Worm (Caenorhabditis elegans) whole organism, young adult: Measurements from ENCODE around the gene clr-1.

Experiments used
- B0261.1 ChIP-seq: sonication (generic microtip); optimal IDR thresholded peaks from 2 replicates; lab custom pipeline; 2016; ENCODE audit warnings: mild to moderate bottlenecking, missing genetic modification characterization, moderate library complexity, missing compliant biosample characterization
- B0336.3 ChIP-seq: fragments of 200-800 bp; sonication (Bioruptor generic); IDR thresholded peaks from 2 replicates; pipeline ENCODE4 v1.3.6; 2022; ENCODE audit warnings: missing genetic modification characterization, missing compliant biosample characterization
- D2030.7 ChIP-seq: fragments of 200-800 bp; sonication (Bioruptor generic); IDR thresholded peaks from 2 replicates; pipeline ENCODE4 v1.3.6; 2022; ENCODE audit warnings: missing genetic modification reagents, missing genetic modification characterization, missing compliant biosample characterization
- F33H1.4 ChIP-seq: fragments of 200-800 bp; sonication (Bioruptor generic); IDR thresholded peaks from 2 replicates; pipeline ENCODE4 v1.3.6; 2022; ENCODE audit warnings: missing genetic modification reagents, missing genetic modification characterization, missing compliant biosample characterization
- F37B4.10 ChIP-seq: fragments of 200-800 bp; sonication (Bioruptor generic); IDR thresholded peaks from 2 replicates; pipeline ENCODE4 v1.3.6; 2022; ENCODE audit warnings: missing genetic modification characterization, missing compliant biosample characterization
- F49E8.2 ChIP-seq: sonication (generic microtip); optimal IDR thresholded peaks from 3 replicates; lab custom pipeline; 2017; ENCODE audit warnings: missing genetic modification characterization, mild to moderate bottlenecking, missing compliant biosample characterization, antibody characterized with exemption, moderate library complexity; ENCODE audit not compliant: insufficient read depth
- K11D2.4 ChIP-seq: fragments of 200-800 bp; sonication (Bioruptor generic); IDR thresholded peaks from 2 replicates; pipeline ENCODE4 v1.3.6; 2022; ENCODE audit warnings: missing genetic modification reagents, missing genetic modification characterization, missing compliant biosample characterization
- K12H6.12 ChIP-seq: fragments of 200-800 bp; sonication (Bioruptor generic); optimal IDR thresholded peaks from 2 replicates; lab custom pipeline; 2018; ENCODE audit warnings: mild to moderate bottlenecking, missing genetic modification characterization, missing compliant biosample characterization
- T07F8.4 ChIP-seq: sonication (generic microtip); optimal IDR thresholded peaks from 2 replicates; lab custom pipeline; 2016; ENCODE audit warnings: mild to moderate bottlenecking, missing genetic modification characterization, moderate library complexity, missing compliant biosample characterization
- T26A5.8 ChIP-seq: sonication (generic microtip); optimal IDR thresholded peaks from 2 replicates; lab custom pipeline; 2016; ENCODE audit warnings: missing genetic modification characterization, missing compliant biosample characterization
- Y56A3A.18 ChIP-seq: fragments of 200-800 bp; sonication (Bioruptor generic); IDR thresholded peaks from 2 replicates; pipeline ENCODE4 v1.3.6; 2022; ENCODE audit warnings: missing genetic modification reagents, missing genetic modification characterization, missing compliant biosample characterization
- akir-1 ChIP-seq: fragments of 200-800 bp; sonication (Bioruptor generic); optimal IDR thresholded peaks from 2 replicates; lab custom pipeline; 2018; ENCODE audit warnings: mild to moderate bottlenecking, missing genetic modification characterization, moderate library complexity, missing compliant biosample characterization
- attf-6 ChIP-seq: fragments of 200-800 bp; sonication (Bioruptor generic); IDR thresholded peaks from 2 replicates; pipeline ENCODE4 v1.3.6; 2022; ENCODE audit warnings: missing genetic modification reagents, missing genetic modification characterization, missing compliant biosample characterization
- ceh-58 ChIP-seq: fragments of 200-800 bp; sonication (Bioruptor generic); IDR thresholded peaks from 2 replicates; pipeline ENCODE4 v1.3.6; 2022; ENCODE audit warnings: missing genetic modification characterization, missing compliant biosample characterization
- ceh-91 ChIP-seq: fragments of 200-800 bp; sonication (Bioruptor generic); IDR thresholded peaks from 2 replicates; pipeline ENCODE4 v1.3.6; 2022; ENCODE audit warnings: missing genetic modification reagents, missing genetic modification characterization, missing compliant biosample characterization
- die-1 ChIP-seq: sonication (generic microtip); optimal IDR thresholded peaks from 2 replicates; lab custom pipeline; 2016; ENCODE audit warnings: missing genotype, mild to moderate bottlenecking, missing genetic modification characterization, missing compliant biosample characterization
- dpl-1 ChIP-seq: fragments of 150-350 bp; optimal IDR thresholded peaks from 2 replicates; lab custom pipeline; 2014; ENCODE audit warnings: missing biosample characterization, missing genetic modification reagents, missing genetic modification characterization
- efl-1 ChIP-seq: fragments of 150-350 bp; optimal IDR thresholded peaks from 2 replicates; lab custom pipeline; 2014; ENCODE audit warnings: missing biosample characterization, missing genetic modification reagents, missing genetic modification characterization
- gei-17 ChIP-seq: fragments of 200-800 bp; sonication (Bioruptor generic); optimal IDR thresholded peaks from 2 replicates; lab custom pipeline; 2018; ENCODE audit warnings: mild to moderate bottlenecking, missing genetic modification characterization, missing compliant biosample characterization
- lin-26 ChIP-seq: fragments of 200-800 bp; sonication (Bioruptor generic); IDR thresholded peaks from 2 replicates; pipeline ENCODE4 v1.3.6; 2022; ENCODE audit warnings: missing genetic modification reagents, missing genetic modification characterization, missing compliant biosample characterization
- lsy-27 ChIP-seq: sonication (generic microtip); optimal IDR thresholded peaks from 2 replicates; lab custom pipeline; 2017; ENCODE audit warnings: missing genetic modification characterization, mild to moderate bottlenecking, missing compliant biosample characterization, antibody characterized with exemption, missing genotype, borderline replicate concordance; ENCODE audit not compliant: insufficient read depth
- madf-3 ChIP-seq: fragments of 200-800 bp; sonication (Bioruptor generic); IDR thresholded peaks from 2 replicates; pipeline ENCODE4 v1.3.6; 2022; ENCODE audit warnings: missing genetic modification reagents, missing genetic modification characterization, missing compliant biosample characterization
- madf-8 ChIP-seq: fragments of 200-800 bp; sonication (Bioruptor generic); conservative IDR thresholded peaks from 2 replicates; pipeline ENCODE4 v1.3.6; 2022; ENCODE audit warnings: missing genetic modification reagents, missing genetic modification characterization, missing compliant biosample characterization
- nfyb-1 ChIP-seq: fragments of 200-800 bp; sonication (Bioruptor generic); IDR thresholded peaks from 2 replicates; pipeline ENCODE4 v1.3.6; 2022; ENCODE audit warnings: missing genetic modification reagents, missing genetic modification characterization, missing compliant biosample characterization
- rcor-1 ChIP-seq: fragments of 200-800 bp; sonication (Bioruptor generic); IDR thresholded peaks from 2 replicates; pipeline ENCODE4 v1.3.6; 2022; ENCODE audit warnings: missing genetic modification reagents, missing genetic modification characterization, missing compliant biosample characterization
- repo-1 ChIP-seq: sonication (generic microtip); optimal IDR thresholded peaks from 2 replicates; lab custom pipeline; 2017; ENCODE audit warnings: mild to moderate bottlenecking, missing genetic modification characterization, missing compliant biosample characterization
- rpc-1 ChIP-seq, 2 experiments: fragments of 150-350 bp in 1 of 2; sonication (generic microtip) in 1 of 2; optimal IDR thresholded peaks; 2 replicates each; lab custom pipeline; 2014 to 2018; ENCODE audit warnings: missing biosample characterization in 1 of 2, missing genetic modification characterization in 1 of 2, missing genetic modification reagents in 1 of 2, missing genotype in 1 of 2
- snpc-3.4 ChIP-seq: sonication (generic microtip); optimal IDR thresholded peaks from 2 replicates; lab custom pipeline; 2017; ENCODE audit warnings: missing genetic modification characterization, mild to moderate bottlenecking, missing compliant biosample characterization, antibody characterized with exemption, moderate library complexity, missing genotype, missing genetic modification reagents
- tbp1 ChIP-seq: fragments of 200-800 bp; sonication (Bioruptor generic); optimal IDR thresholded peaks from 2 replicates; lab custom pipeline; 2018; ENCODE audit warnings: mild to moderate bottlenecking, missing genetic modification characterization, missing compliant biosample characterization
- xnd-1 ChIP-seq: sonication (generic microtip); optimal IDR thresholded peaks from 2 replicates; lab custom pipeline; 2016; ENCODE audit warnings: missing genotype, missing genetic modification reagents, missing genetic modification characterization, missing compliant biosample characterization
- zfh-2 ChIP-seq: fragments of 200-800 bp; sonication (Bioruptor generic); conservative IDR thresholded peaks from 2 replicates; pipeline ENCODE4 v1.3.6; 2022; ENCODE audit warnings: missing genetic modification reagents, missing genetic modification characterization, missing compliant biosample characterization
- zim-3 ChIP-seq: sonication (generic microtip); optimal IDR thresholded peaks from 2 replicates; lab custom pipeline; 2017; ENCODE audit warnings: mild to moderate bottlenecking, missing genetic modification characterization, moderate library complexity, missing compliant biosample characterization
- ztf-26 ChIP-seq: sonication (generic microtip); optimal IDR thresholded peaks from 2 replicates; lab custom pipeline; 2017; ENCODE audit warnings: missing genetic modification characterization, missing compliant biosample characterization

The clr-1 gene

DNA sequence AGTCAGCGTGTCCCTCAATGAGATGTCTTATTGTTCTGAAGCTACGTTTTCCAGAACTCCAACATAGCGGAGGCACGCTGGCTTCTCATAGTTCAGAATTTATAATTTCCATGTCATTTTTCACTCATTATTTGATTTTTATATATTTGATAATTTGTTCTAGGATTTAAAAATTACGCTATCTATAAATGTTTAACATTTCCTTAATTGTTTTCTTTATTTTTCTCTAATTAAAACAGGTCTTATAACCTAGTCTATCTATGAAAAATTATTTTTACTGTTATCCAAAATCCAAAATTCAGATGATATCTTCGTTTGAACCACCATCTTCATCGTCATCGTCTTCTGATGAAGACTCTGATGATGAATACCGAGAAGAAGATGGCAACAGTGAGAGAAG is 12.2 kb downstream of the clr-1 start, which contains the start of gene F56D1.1:
F56D1.1 (plus strand) TSS at position 301 of the 400 bp plus-strand sequence.
- no peak for TF ChIP-seq snpc-3.4 (tag; lab: Kevin White, UChicago)
- TF ChIP-seq rpc-1 (optimal IDR thresholded peaks at IDR 0.05; lab: Kevin White, UChicago) = no peak
- no peak for TF ChIP-seq rpc-1 (tag; optimal IDR thresholded peaks at IDR 0.05; lab: Kevin White, UChicago)
- no peak for TF ChIP-seq F49E8.2 (tag; lab: Kevin White, UChicago)
- TF ChIP-seq rcor-1 (GFP tag; lab: Robert Waterston, UW) = no peak
- TF ChIP-seq xnd-1 = no peak
- no peak for TF ChIP-seq die-1 (tag; lab: Kevin White, UChicago)
- no peak for TF ChIP-seq zim-3
- no peak for TF ChIP-seq attf-6 (GFP tag; lab: Robert Waterston, UW)
- TF ChIP-seq madf-8 (GFP tag; lab: Robert Waterston, UW) = no peak
- no peak for TF ChIP-seq D2030.7 (GFP tag; lab: Robert Waterston, UW)
- TF ChIP-seq repo-1 (tag; lab: Kevin White, UChicago) = no peak
- TF ChIP-seq madf-3 (GFP tag; lab: Robert Waterston, UW) = no peak
- no peak for TF ChIP-seq K11D2.4 (GFP tag; lab: Robert Waterston, UW)
- TF ChIP-seq lsy-27 (tag; lab: Kevin White, UChicago) = no peak
- TF ChIP-seq nfyb-1 (GFP tag; lab: Robert Waterston, UW) = no peak
- no peak for TF ChIP-seq Y56A3A.18
- TF ChIP-seq akir-1 (GFP tag; lab: Kevin White, UChicago) = no peak
- no peak for TF ChIP-seq F33H1.4 (GFP tag; lab: Robert Waterston, UW)
- no peak for TF ChIP-seq dpl-1 (GFP tag; lab: Kevin White, UChicago)

DNA sequence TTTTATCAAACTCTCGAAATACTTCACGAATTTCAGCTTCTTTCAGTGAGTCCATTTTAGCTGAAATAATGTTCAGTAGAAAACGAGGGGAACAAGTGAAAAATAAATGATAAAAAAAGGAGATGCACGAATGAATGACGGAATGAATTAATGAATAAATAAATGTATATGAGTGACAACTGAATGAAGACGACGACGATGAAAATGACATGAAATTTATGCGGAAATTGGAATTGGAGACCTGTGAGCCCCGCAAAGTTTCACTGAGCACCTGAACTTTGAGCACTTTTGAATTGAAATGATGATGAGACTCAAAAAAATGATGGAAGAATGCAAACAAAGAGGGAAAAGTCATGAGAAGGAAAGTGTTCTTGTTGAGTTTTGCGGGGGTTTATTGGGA is 15.8 kb downstream of the clr-1 start, which contains the start of gene cal-8:
cal-8 (minus strand) TSS at position 60 of the 400 bp plus-strand sequence.
- TF ChIP-seq ceh-58 (GFP tag; lab: Robert Waterston, UW) (no peak), lin-26 (GFP tag; lab: Robert Waterston, UW) (no peak), zfh-2 (GFP tag; lab: Robert Waterston, UW) (no peak), T26A5.8 (no peak), gei-17 (no peak), T07F8.4 (tag; lab: Kevin White, UChicago) (no peak), tbp1 (no peak)

DNA sequence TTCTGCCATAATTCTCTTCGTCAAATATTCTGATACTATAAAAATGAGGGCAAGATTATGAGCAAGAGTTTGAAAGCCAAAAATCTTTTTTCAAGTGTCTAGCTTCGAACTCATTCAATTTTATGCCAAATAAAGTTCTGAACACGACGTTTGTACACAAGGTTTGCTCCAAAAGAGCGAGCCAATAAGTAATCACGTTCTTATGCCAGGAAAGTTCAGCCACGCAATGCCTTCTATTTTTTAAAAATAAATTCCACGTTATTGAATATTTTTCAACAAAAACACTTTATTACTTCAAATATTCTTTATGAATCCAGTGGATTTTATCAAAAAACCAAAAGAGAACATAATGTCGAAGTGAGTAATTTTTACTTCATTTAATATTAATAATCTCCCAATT is 21.7 kb downstream of the clr-1 start, which contains the start of gene nep-5:
nep-5 (plus strand) TSS at position 301 of the 400 bp plus-strand sequence.
- TF ChIP-seq dpl-1 (GFP tag; lab: Kevin White, UChicago) (no peak), B0261.1 (tag; lab: Kevin White, UChicago) (no peak), ceh-91 (GFP tag; lab: Robert Waterston, UW) (no peak), Y56A3A.18 (no peak), snpc-3.4 (tag; lab: Kevin White, UChicago) (no peak), T26A5.8 (no peak), lin-26 (GFP tag; lab: Robert Waterston, UW) (no peak), ztf-26 (no peak), efl-1 (GFP tag; lab: Kevin White, UChicago) (no peak), B0336.3 (no peak), tbp1 (no peak)

DNA sequence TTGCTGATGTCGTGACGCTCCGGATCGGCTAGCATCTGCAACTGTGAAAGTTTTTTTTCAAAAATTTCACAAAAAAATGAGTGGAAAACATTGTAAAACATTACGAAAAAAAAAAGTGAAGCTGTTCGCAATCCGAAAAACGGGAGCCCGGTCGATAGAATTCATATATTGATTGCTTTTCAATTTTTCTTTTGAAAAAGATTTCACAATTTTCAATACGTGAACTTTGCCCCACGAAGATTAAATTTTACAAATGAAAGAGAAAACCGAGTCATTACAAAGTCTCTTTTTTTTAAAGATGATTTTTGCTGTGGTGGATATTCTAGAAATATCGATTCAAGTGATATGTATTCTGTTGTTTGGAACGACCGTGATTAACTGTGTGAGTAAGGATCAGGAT is 28.2 kb downstream of the clr-1 start, which contains the start of gene F12A10.6:
F12A10.6 (minus strand) TSS at position 101 of the 400 bp plus-strand sequence.
- TF ChIP-seq K12H6.12 (tag; lab: Kevin White, UChicago) (no peak), F37B4.10 (GFP tag; lab: Robert Waterston, UW) (no peak), snpc-3.4 (tag; lab: Kevin White, UChicago) (no peak), ceh-58 (GFP tag; lab: Robert Waterston, UW) (no peak)
